Fruit fly (Drosophila melanogaster): ENCODE data around the gene pigeon.
A peak's percentile ranks its signal among the peaks of the same experiment; 100 is the strongest.

pigeon gene

DNA sequence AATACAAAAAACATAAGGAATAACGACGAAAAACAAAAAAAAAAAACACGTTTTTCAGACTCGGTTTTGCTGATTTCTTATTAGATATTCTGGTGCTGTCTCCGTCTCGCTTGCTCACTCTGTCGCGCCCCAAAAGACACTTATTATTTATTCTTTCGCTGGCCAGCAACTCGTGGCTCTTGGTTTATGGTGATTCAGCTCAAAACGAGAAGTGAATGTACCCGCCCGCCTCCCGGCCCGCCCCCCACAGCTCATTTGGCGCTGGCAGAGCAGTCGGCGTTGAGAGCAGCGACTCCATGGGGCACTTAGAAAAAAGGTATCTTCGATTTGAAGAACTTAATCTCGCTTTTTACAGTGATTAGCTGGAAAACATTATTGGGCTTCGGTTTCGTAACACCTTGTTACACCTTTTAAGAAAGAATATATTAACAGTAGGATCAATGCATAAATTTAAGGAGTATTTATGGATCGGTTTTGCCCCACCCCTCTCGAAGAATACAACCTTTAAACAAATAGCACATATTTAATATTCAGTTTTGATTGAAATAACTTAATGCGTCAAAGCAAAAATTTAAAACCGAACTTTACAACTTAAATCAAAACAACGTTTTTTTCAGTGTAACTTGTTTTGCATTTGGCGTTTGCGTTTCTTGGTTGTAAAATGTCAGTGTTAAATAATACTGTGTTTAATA, 44.3 kb upstream of the pigeon start (continued):
- TF ChIP-seq oc (tag; optimal IDR thresholded peaks at IDR 0.05) (peak; percentile 13), CG12391 (tag; optimal IDR thresholded peaks at IDR 0.05) (peak; percentile 78), jigr1 (GFP tag; IDR thresholded peaks at IDR 0.05) (no peak), Poxn (GFP tag; IDR thresholded peaks at IDR 0.05) (no peak), schlank (tag; optimal IDR thresholded peaks at IDR 0.05) (peak; percentile 37), nau (GFP tag; optimal IDR thresholded peaks at IDR 0.05) (peak; percentile 75), amos (GFP tag; IDR thresholded peaks at IDR 0.05; ENCODE audit: partially characterized antibody) (no peak), ase (GFP tag; IDR thresholded peaks at IDR 0.05) (no peak), CG17612 (GFP tag; IDR thresholded peaks at IDR 0.05) (no peak), Dip3 (GFP tag; optimal IDR thresholded peaks at IDR 0.05) (peak; percentile 73), CG4854 (GFP tag; optimal IDR thresholded peaks at IDR 0.05) (peak; percentile 60), hbn (GFP tag; IDR thresholded peaks at IDR 0.05; ENCODE audit: partially characterized antibody) (no peak), Ravus (GFP tag; IDR thresholded peaks at IDR 0.05) (no peak), Atf6 (GFP tag; IDR thresholded peaks at IDR 0.05) (peak; percentile 72), Atf3 (GFP tag; optimal IDR thresholded peaks at IDR 0.05) (no peak), CG3163 (GFP tag; optimal IDR thresholded peaks at IDR 0.05) (peak; percentile 39), z (GFP tag; IDR thresholded peaks at IDR 0.05) (no peak), tap (tag; optimal IDR thresholded peaks at IDR 0.05) (peak; percentile 55), CG7556 (GFP tag; optimal IDR thresholded peaks at IDR 0.05) (peak; percentile 90), Dref (GFP tag; IDR thresholded peaks at IDR 0.05) (no peak), chm (GFP tag; IDR thresholded peaks at IDR 0.05) (no peak), Bgb (GFP tag; IDR thresholded peaks at IDR 0.05; ENCODE audit: partially characterized antibody) (no peak), mirr (GFP tag; optimal IDR thresholded peaks at IDR 0.05) (no peak), CG6854 (GFP tag; optimal IDR thresholded peaks at IDR 0.05) (peak; percentile 73), Ptx1 (GFP tag; IDR thresholded peaks at IDR 0.05) (peak; percentile 29; the same call in 1 of the 2 replicates), odd (GFP tag; optimal IDR thresholded peaks at IDR 0.05) (peak; percentile 68), CkIIα-i1 (GFP tag; IDR thresholded peaks at IDR 0.05) (no peak), CG11504 (tag; optimal IDR thresholded peaks at IDR 0.05) (peak; percentile 77), CG10267 (tag; optimal IDR thresholded peaks at IDR 0.05) (peak; percentile 68), CG4328 (GFP tag; optimal IDR thresholded peaks at IDR 0.05) (peak; percentile 41), lmd (GFP tag; IDR thresholded peaks at IDR 0.05) (peak; percentile 73), Optix (GFP tag; IDR thresholded peaks at IDR 0.05) (no peak), Ada2b (GFP tag; IDR thresholded peaks at IDR 0.05) (no peak), ERR (GFP tag; optimal IDR thresholded peaks at IDR 0.05) (peak; percentile 59), ttk (GFP tag; IDR thresholded peaks at IDR 0.05) (no peak), CG14441 (GFP tag; IDR thresholded peaks at IDR 0.05) (peak; percentile 35; the same call in 1 of the 2 replicates), gt (GFP tag; IDR thresholded peaks at IDR 0.05) (no peak), CG10979 (tag; optimal IDR thresholded peaks at IDR 0.05) (peak; percentile 81), CG11456 (GFP tag; IDR thresholded peaks at IDR 0.05) (no peak), pros (GFP tag; optimal IDR thresholded peaks at IDR 0.05) (no peak), crol (GFP tag; IDR thresholded peaks at IDR 0.05) (peak; percentile 69; the same call in 1 of the 2 replicates), CG2678 (tag; optimal IDR thresholded peaks at IDR 0.05) (peak; percentile 89), fd64A (GFP tag; optimal IDR thresholded peaks at IDR 0.05) (peak; percentile 36), CG8924 (tag; optimal IDR thresholded peaks at IDR 0.05) (peak; percentile 86), slp2 (GFP tag; optimal IDR thresholded peaks at IDR 0.05) (peak; percentile 48), danr (GFP tag; IDR thresholded peaks at IDR 0.05) (0 out of 2 replicates have a peak, but pooled peaks have one; percentile 21), CG17186 (GFP tag; optimal IDR thresholded peaks at IDR 0.05) (no peak), ara (GFP tag; IDR thresholded peaks at IDR 0.05) (peak; percentile 50; the same call in 1 of the 2 replicates), CG1024 (GFP tag; IDR thresholded peaks at IDR 0.05) (no peak), en (GFP tag; optimal IDR thresholded peaks at IDR 0.05) (peak; percentile 65), Kr (GFP tag; optimal IDR thresholded peaks at IDR 0.05) (no peak)
